Fruit fly (Drosophila melanogaster): ENCODE measurements around the gene Nepl19.

The Nepl19 gene

dm6 chr3R:28922744-28923143 lies 42.8 kb upstream of the Nepl19 start, which contains the start of gene CG11828:
Gene CG11828, plus strand, starts transcription at chr3R:28923044.
- TF ChIP-seq oc (tag; optimal IDR thresholded peaks at IDR 0.05): no peak
- no peak for TF ChIP-seq MESR4 (GFP tag; optimal IDR thresholded peaks at IDR 0.05)
- TF ChIP-seq CG8944 (GFP tag; optimal IDR thresholded peaks at IDR 0.05): no peak
- no peak for TF ChIP-seq YL-1 (GFP tag; optimal IDR thresholded peaks at IDR 0.05)
- no peak for TF ChIP-seq tgo (GFP tag; IDR thresholded peaks at IDR 0.05)
- TF ChIP-seq Pdp1 (GFP tag; optimal IDR thresholded peaks at IDR 0.05): no peak
- TF ChIP-seq sug (tag; optimal IDR thresholded peaks at IDR 0.05): no peak
- TF ChIP-seq E2f2 (GFP tag; IDR thresholded peaks at IDR 0.05): no peak
- TF ChIP-seq Oli (tag; optimal IDR thresholded peaks at IDR 0.05): no peak
- no peak for TF ChIP-seq tup (GFP tag; optimal IDR thresholded peaks at IDR 0.05)

DNA sequence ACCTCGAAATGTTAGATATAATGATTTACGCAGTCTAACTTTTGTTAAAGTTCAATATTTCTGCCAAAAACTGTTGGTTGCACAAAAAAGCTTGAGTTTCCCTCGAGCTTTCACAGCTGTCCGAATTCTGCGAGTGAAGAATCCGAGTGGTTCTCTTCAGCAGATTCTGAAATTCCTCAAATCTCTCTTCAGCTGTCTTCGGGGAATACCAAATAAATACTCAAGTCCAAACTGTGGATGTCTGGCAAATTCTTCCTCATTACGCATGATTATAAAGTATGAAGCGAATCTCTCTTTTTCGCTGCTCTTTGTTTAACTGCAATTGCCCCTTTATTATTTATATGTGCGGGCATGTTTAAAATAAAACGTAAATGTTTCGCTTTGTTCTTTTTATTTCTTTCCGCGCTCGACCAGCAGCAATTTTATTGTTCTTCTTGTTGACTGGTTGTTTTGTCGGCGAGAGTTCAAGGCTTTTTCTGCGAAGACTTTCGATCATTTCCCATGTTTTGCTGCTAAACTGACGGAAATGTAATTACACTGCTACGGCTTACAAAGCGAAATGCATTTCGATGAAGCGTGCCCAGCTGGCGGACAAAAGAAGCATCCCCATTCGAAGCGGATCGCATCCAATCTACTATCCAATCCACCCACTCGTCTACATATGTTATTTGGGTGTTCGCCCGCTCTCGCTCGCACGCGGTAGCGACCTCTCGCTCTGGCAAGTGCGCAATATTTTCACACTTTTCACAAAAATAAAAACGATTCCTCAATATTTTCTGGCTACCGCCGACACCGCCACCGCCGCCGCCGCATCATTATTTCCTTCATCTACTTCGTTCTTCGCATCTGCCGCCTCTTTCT lies 34.2 kb upstream of the Nepl19 start:
- TF ChIP-seq Tbp (GFP tag; optimal IDR thresholded peaks at IDR 0.05) (no peak), twi (tag; optimal IDR thresholded peaks at IDR 0.05) (peak; percentile 10), Jarid2 (GFP tag; optimal IDR thresholded peaks at IDR 0.05) (no peak), sr (GFP tag; IDR thresholded peaks at IDR 0.05) (peak; percentile 95), chn (GFP tag; optimal IDR thresholded peaks at IDR 0.05) (no peak), aop (GFP tag; IDR thresholded peaks at IDR 0.05) (no peak), CrebB (tag; optimal IDR thresholded peaks at IDR 0.05) (no peak), Mes4 (GFP tag; optimal IDR thresholded peaks at IDR 0.05) (no peak), Sox100B (GFP tag; optimal IDR thresholded peaks at IDR 0.05) (no peak), Pdp1 (GFP tag; optimal IDR thresholded peaks at IDR 0.05) (no peak), YL-1 (GFP tag; optimal IDR thresholded peaks at IDR 0.05) (no peak), slbo (GFP tag; IDR thresholded peaks at IDR 0.05) (peak; percentile 23; the same call in 1 of the 2 replicates), CG15601 (tag; optimal IDR thresholded peaks at IDR 0.05) (no peak), CG1233 (GFP tag; optimal IDR thresholded peaks at IDR 0.05) (no peak), Lpt (GFP tag; optimal IDR thresholded peaks at IDR 0.05) (no peak), Nf-YA (GFP tag; IDR thresholded peaks at IDR 0.05) (no peak), gsb-n (tag; optimal IDR thresholded peaks at IDR 0.05) (no peak), CG10543 (GFP tag; optimal IDR thresholded peaks at IDR 0.05) (peak; percentile 31), CG3281 (GFP tag; optimal IDR thresholded peaks at IDR 0.05) (no peak), jing (GFP tag; optimal IDR thresholded peaks at IDR 0.05) (no peak), Fer2 (tag; optimal IDR thresholded peaks at IDR 0.05) (no peak), Meics (GFP tag; optimal IDR thresholded peaks at IDR 0.05) (no peak), CG10209 (GFP tag; optimal IDR thresholded peaks at IDR 0.05) (no peak), cg (GFP tag; optimal IDR thresholded peaks at IDR 0.05) (no peak), CG10366 (GFP tag; IDR thresholded peaks at IDR 0.05) (no peak), CG8388 (GFP tag; optimal IDR thresholded peaks at IDR 0.05) (no peak), mirr (GFP tag; optimal IDR thresholded peaks at IDR 0.05) (no peak), disco-r (GFP tag; optimal IDR thresholded peaks at IDR 0.05) (no peak), crol (GFP tag; IDR thresholded peaks at IDR 0.05) (no peak), CkIIα-i1 (GFP tag; IDR thresholded peaks at IDR 0.05) (no peak), Med (GFP tag) (peak; percentile 2), Side (GFP tag; optimal IDR thresholded peaks at IDR 0.05) (no peak), sqz (GFP tag; optimal IDR thresholded peaks at IDR 0.05) (no peak), CG12769 (tag; optimal IDR thresholded peaks at IDR 0.05) (peak; percentile 79), BEAF-32 (GFP tag; optimal IDR thresholded peaks at IDR 0.05) (no peak), sens (GFP tag) (no peak), CG8765 (GFP tag; IDR thresholded peaks at IDR 0.05) (no peak), emc (GFP tag; optimal IDR thresholded peaks at IDR 0.05) (no peak), tap (tag; optimal IDR thresholded peaks at IDR 0.05) (no peak), Hmr (GFP tag; optimal IDR thresholded peaks at IDR 0.05) (no peak)

Data from whole organism, embryonic.